Fruit fly (Drosophila melanogaster) whole organism, prepupa: ENCODE data around the gene CG8301.

Source experiments
- Blimp-1 ChIP-seq: fragments of 200-800 bp; sonication (Bioruptor generic); optimal IDR thresholded peaks from 3 replicates; lab custom pipeline; 2017; ENCODE audit warnings: missing biosample characterization, missing genetic modification characterization, mild to moderate bottlenecking, moderate library complexity, missing genetic modification reagents
- CG10631 ChIP-seq: fragments of 200-800 bp; sonication (Bioruptor generic); optimal IDR thresholded peaks from 2 replicates; lab custom pipeline; 2016; ENCODE audit warnings: missing biosample characterization, missing genetic modification characterization
- CG10669 ChIP-seq: fragments of 200-800 bp; sonication (Bioruptor generic); optimal IDR thresholded peaks from 3 replicates; lab custom pipeline; 2018; ENCODE audit warnings: missing biosample characterization, mild to moderate bottlenecking, missing genetic modification characterization, moderate library complexity
- CG11294 ChIP-seq: fragments of 200-800 bp; sonication (Bioruptor generic); IDR thresholded peaks from 2 replicates; pipeline ENCODE4 v1.3.6; 2022; ENCODE audit warnings: missing biosample characterization, missing genetic modification characterization
- CG11762 ChIP-seq: fragments of 200-800 bp; sonication (Bioruptor generic); optimal IDR thresholded peaks from 3 replicates; lab custom pipeline; 2016; ENCODE audit warnings: missing biosample characterization, missing genetic modification characterization; ENCODE audit not compliant: insufficient read depth
- CG11902 ChIP-seq: fragments of 200-800 bp; sonication (Bioruptor generic); optimal IDR thresholded peaks from 3 replicates; lab custom pipeline; 2016; ENCODE audit warnings: missing biosample characterization, missing genetic modification characterization
- CG15336 ChIP-seq: fragments of 200-800 bp; sonication (Bioruptor generic); IDR thresholded peaks from 2 replicates; pipeline ENCODE4 v1.3.6; 2022; ENCODE audit warnings: missing biosample characterization, missing genetic modification characterization
- CG1621 ChIP-seq: fragments of 200-800 bp; sonication (Bioruptor generic); optimal IDR thresholded peaks from 3 replicates; lab custom pipeline; 2018; ENCODE audit warnings: missing biosample characterization, mild to moderate bottlenecking, missing genetic modification characterization
- CG16779 ChIP-seq: fragments of 200-800 bp; sonication (Bioruptor generic); optimal IDR thresholded peaks from 3 replicates; lab custom pipeline; 2017; ENCODE audit warnings: missing biosample characterization, mild to moderate bottlenecking, missing genetic modification characterization
- CG3032 ChIP-seq: fragments of 200-800 bp; optimal IDR thresholded peaks from 2 replicates; lab custom pipeline; 2019; ENCODE audit warnings: missing biosample characterization, mild to moderate bottlenecking, missing genetic modification characterization, moderate library complexity
- CG34406 ChIP-seq: fragments of 200-800 bp; sonication (Bioruptor generic); optimal IDR thresholded peaks from 3 replicates; lab custom pipeline; 2016; ENCODE audit warnings: missing biosample characterization, missing genetic modification characterization
- CG3919 ChIP-seq: fragments of 200-800 bp; sonication (Bioruptor generic); optimal IDR thresholded peaks from 3 replicates; lab custom pipeline; 2016; ENCODE audit warnings: missing biosample characterization, missing genetic modification characterization
- CG4318 ChIP-seq: fragments of 200-800 bp; sonication (Bioruptor generic); optimal IDR thresholded peaks from 3 replicates; lab custom pipeline; 2017; ENCODE audit warnings: missing biosample characterization, mild to moderate bottlenecking, missing genetic modification characterization
- CG6276 ChIP-seq: fragments of 200-800 bp; sonication (Bioruptor generic); optimal IDR thresholded peaks from 2 replicates; lab custom pipeline; 2017; ENCODE audit warnings: missing biosample characterization, mild to moderate bottlenecking, missing genetic modification characterization
- CG6854 ChIP-seq: fragments of 200-800 bp; sonication (Bioruptor generic); optimal IDR thresholded peaks from 2 replicates; lab custom pipeline; 2017; ENCODE audit warnings: missing biosample characterization, mild to moderate bottlenecking, missing genetic modification characterization
- CG7368 ChIP-seq: fragments of 200-800 bp; sonication (Bioruptor generic); optimal IDR thresholded peaks from 3 replicates; lab custom pipeline; 2016; ENCODE audit warnings: missing biosample characterization, missing genetic modification characterization
- CG8119 ChIP-seq: fragments of 200-800 bp; sonication (Bioruptor generic); IDR thresholded peaks from 3 replicates; pipeline ENCODE4 v1.3.6; 2022; ENCODE audit warnings: missing biosample characterization, missing genetic modification characterization
- CG8319 ChIP-seq: fragments of 200-800 bp; sonication (Bioruptor generic); optimal IDR thresholded peaks from 3 replicates; lab custom pipeline; 2016; ENCODE audit warnings: missing biosample characterization, missing genetic modification characterization
- CG8632 ChIP-seq: fragments of 200-800 bp; sonication (Bioruptor generic); optimal IDR thresholded peaks from 3 replicates; lab custom pipeline; 2016; ENCODE audit warnings: missing biosample characterization, missing genetic modification characterization
- Eip75B ChIP-seq: fragments of 200-800 bp; sonication (Bioruptor generic); optimal IDR thresholded peaks from 3 replicates; lab custom pipeline; 2016; ENCODE audit warnings: missing biosample characterization, missing genetic modification characterization
- Eip78C ChIP-seq: fragments of 200-800 bp; sonication (Bioruptor generic); peaks from one replicate; lab custom pipeline; 2016; ENCODE audit warnings: missing biosample characterization, missing genetic modification characterization
- Eip93F ChIP-seq: fragments of 200-800 bp; sonication (Bioruptor generic); optimal IDR thresholded peaks from 2 replicates; lab custom pipeline; 2016; ENCODE audit warnings: missing biosample characterization, mild to moderate bottlenecking, missing genetic modification characterization
- Ets21C ChIP-seq: fragments of 200-800 bp; sonication (Bioruptor generic); optimal IDR thresholded peaks from 3 replicates; lab custom pipeline; 2016; ENCODE audit warnings: missing biosample characterization, missing genetic modification characterization
- Hr38 ChIP-seq: sonication (Bioruptor generic); optimal IDR thresholded peaks from 2 replicates; lab custom pipeline; 2016; ENCODE audit warnings: missing biosample characterization, missing genetic modification characterization
- Hr4 ChIP-seq: fragments of 200-800 bp; sonication (Bioruptor generic); optimal IDR thresholded peaks from 3 replicates; lab custom pipeline; 2016; ENCODE audit warnings: missing biosample characterization, missing genetic modification characterization
- Met ChIP-seq: fragments of 200-800 bp; sonication (Bioruptor generic); optimal IDR thresholded peaks from 3 replicates; lab custom pipeline; 2016; ENCODE audit warnings: missing biosample characterization, missing genetic modification characterization
- Smox ChIP-seq: fragments of 200-800 bp; sonication (Bioruptor generic); optimal IDR thresholded peaks from 3 replicates; lab custom pipeline; 2016; ENCODE audit warnings: missing biosample characterization, missing genetic modification characterization
- Sox102F ChIP-seq: fragments of 200-800 bp; sonication (Bioruptor generic); optimal IDR thresholded peaks from 2 replicates; lab custom pipeline; 2016; ENCODE audit warnings: missing biosample characterization, mild to moderate bottlenecking, missing genetic modification characterization
- cyc ChIP-seq: fragments of 200-800 bp; sonication (Bioruptor generic); optimal IDR thresholded peaks from 3 replicates; lab custom pipeline; 2016; ENCODE audit warnings: missing biosample characterization, missing genetic modification characterization
- dac ChIP-seq: fragments of 200-800 bp; sonication (Bioruptor generic); optimal IDR thresholded peaks from 2 replicates; lab custom pipeline; 2017; ENCODE audit warnings: missing biosample characterization, mild to moderate bottlenecking, missing genetic modification characterization
- eg ChIP-seq: fragments of 200-800 bp; sonication (Bioruptor generic); IDR thresholded peaks from 3 replicates; pipeline ENCODE4 v1.3.6; 2022; ENCODE audit warnings: missing biosample characterization, missing genetic modification characterization
- esn ChIP-seq: fragments of 200-800 bp; sonication (Bioruptor generic); optimal IDR thresholded peaks from 2 replicates; lab custom pipeline; 2016; ENCODE audit warnings: missing biosample characterization, mild to moderate bottlenecking, missing genetic modification characterization, moderate library complexity
- fd59A ChIP-seq: fragments of 200-800 bp; sonication (Bioruptor generic); optimal IDR thresholded peaks from 2 replicates; lab custom pipeline; 2017; ENCODE audit warnings: missing biosample characterization, mild to moderate bottlenecking, missing genetic modification characterization, missing genetic modification reagents
- fkh ChIP-seq: fragments of 200-800 bp; sonication (Bioruptor generic); optimal IDR thresholded peaks from 3 replicates; lab custom pipeline; 2017; ENCODE audit warnings: missing biosample characterization, mild to moderate bottlenecking, missing genetic modification characterization, moderate library complexity
- net ChIP-seq: fragments of 200-800 bp; sonication (Bioruptor generic); optimal IDR thresholded peaks from 3 replicates; lab custom pipeline; 2016; ENCODE audit warnings: missing biosample characterization, missing genetic modification characterization
- salr ChIP-seq, 2 experiments: fragments of 200-800 bp; sonication (Bioruptor generic); optimal IDR thresholded peaks; 3 replicates each; lab custom pipeline; 2016 to 2018; ENCODE audit warnings: missing biosample characterization in 2 of 2, missing genetic modification characterization in 2 of 2, mild to moderate bottlenecking in 1 of 2
- spab ChIP-seq: fragments of 200-800 bp; sonication (Bioruptor generic); optimal IDR thresholded peaks from 2 replicates; lab custom pipeline; 2017; ENCODE audit warnings: missing biosample characterization, mild to moderate bottlenecking, missing genetic modification characterization, missing genetic modification reagents
- ss ChIP-seq, 2 experiments: fragments of 200-800 bp; sonication (Bioruptor generic); optimal IDR thresholded peaks; 2 replicates in 1 of 2; 3 replicates in 1 of 2; lab custom pipeline; 2017 to 2018; ENCODE audit warnings: mild to moderate bottlenecking in 2 of 2, missing biosample characterization in 2 of 2, missing genetic modification characterization in 2 of 2, moderate library complexity in 1 of 2
- svp ChIP-seq: fragments of 200-800 bp; sonication (Bioruptor generic); peaks from one replicate; lab custom pipeline; 2016; ENCODE audit warnings: missing biosample characterization, missing genetic modification characterization
- topi ChIP-seq: fragments of 200-800 bp; sonication (Bioruptor generic); optimal IDR thresholded peaks from 3 replicates; lab custom pipeline; 2016; ENCODE audit warnings: missing biosample characterization, missing genetic modification characterization
- vri ChIP-seq: fragments of 200-800 bp; sonication (Bioruptor generic); optimal IDR thresholded peaks from 3 replicates; lab custom pipeline; 2016; ENCODE audit warnings: missing biosample characterization, mild to moderate bottlenecking, missing genetic modification characterization

Gene CG8301

DNA sequence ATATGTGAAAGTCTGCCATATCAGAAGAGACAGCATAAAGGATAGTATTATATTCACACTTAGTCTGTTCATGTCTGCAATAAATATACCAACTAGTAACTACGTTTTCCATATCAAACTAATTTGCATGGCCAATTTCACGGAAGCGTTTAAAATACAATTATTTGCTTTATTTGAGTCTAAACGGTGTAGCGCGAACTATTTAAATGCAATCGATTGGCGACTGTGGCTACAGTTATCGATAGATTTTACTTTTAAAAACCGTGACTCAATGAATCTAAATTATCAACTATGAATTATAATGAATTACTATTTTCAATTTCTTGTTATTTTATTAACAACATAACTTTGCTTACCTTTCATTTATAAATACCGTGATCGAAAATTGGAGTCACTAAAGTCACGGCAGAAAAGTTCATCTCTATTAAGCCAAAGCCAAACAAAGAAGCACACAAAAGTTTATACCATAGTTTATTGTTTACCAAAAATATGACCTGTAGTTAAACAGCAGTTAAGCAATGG is 45.8 kb downstream of the CG8301 start, which contains the start of the genes CG9427 and CG8319 (continued):
- TF ChIP-seq dac (GFP tag; lab: Kevin White, UChicago), result no peak
- TF ChIP-seq salr (GFP tag; optimal IDR thresholded peaks at IDR 0.05; lab: Kevin White, UChicago), result no peak
- TF ChIP-seq CG11762 (GFP tag; lab: Kevin White, UChicago), result no peak
- no peak for TF ChIP-seq CG8632
- peak; percentile 6 for TF ChIP-seq CG1621
- no peak for TF ChIP-seq Ets21C (GFP tag; lab: Kevin White, UChicago)
- TF ChIP-seq Met, result peak; percentile 63
- TF ChIP-seq CG10669 (GFP tag; lab: Kevin White, UChicago), result no peak

DNA sequence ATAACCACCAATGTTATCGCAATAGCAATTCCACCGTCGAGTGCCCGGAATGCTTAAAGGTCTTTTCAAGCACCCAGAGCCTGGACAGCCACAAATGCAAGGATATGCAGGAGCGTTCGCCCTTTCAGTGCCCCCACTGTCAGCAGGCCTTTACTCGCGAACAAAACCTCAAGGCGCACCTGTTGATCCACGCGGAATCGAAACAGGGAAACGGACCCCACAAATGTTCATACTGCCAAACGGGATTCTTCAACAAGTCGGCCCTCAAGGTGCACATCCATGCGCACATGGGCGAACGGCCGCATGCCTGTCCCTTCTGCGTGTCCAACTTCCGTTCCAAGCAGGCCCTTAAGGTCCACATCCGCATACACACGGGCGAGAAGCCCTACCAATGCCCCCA is 46.9 kb downstream of the CG8301 start:
- TF ChIP-seq CG8632 (no peak), eg (GFP tag; lab: Robert Waterston, UW) (0 out of 3 replicates have a peak, but pooled peaks have one; percentile 20), CG10669 (GFP tag; lab: Kevin White, UChicago) (no peak), CG4318 (no peak), Hr38 (GFP tag; lab: Kevin White, UChicago) (no peak)

DNA sequence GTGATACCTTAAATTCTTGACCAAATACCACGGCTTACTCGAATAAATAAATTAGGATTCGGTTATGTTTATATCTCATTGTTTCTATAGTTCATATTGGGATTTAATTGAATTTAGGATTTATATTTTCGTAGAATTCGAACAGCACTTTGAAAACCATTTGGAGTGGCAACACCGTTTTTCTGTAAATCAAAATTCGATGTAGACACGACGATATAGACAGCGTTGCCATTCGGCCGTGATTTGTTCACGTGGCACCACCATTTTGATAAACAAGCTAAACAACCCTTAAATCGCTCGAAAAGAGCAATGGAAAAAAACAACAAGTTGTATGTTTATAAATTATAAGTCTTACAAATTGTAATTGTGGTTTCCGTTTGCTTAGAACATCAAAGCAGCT is 47.5 kb downstream of the CG8301 start:
- TF ChIP-seq fd59A (GFP tag; lab: Kevin White, UChicago), result no peak
- no peak for TF ChIP-seq net (GFP tag; lab: Kevin White, UChicago)
- peak; percentile 32 for TF ChIP-seq Eip78C (GFP tag; lab: Kevin White, UChicago)
- TF ChIP-seq fkh (GFP tag; lab: Kevin White, UChicago), result peak; percentile 86

DNA sequence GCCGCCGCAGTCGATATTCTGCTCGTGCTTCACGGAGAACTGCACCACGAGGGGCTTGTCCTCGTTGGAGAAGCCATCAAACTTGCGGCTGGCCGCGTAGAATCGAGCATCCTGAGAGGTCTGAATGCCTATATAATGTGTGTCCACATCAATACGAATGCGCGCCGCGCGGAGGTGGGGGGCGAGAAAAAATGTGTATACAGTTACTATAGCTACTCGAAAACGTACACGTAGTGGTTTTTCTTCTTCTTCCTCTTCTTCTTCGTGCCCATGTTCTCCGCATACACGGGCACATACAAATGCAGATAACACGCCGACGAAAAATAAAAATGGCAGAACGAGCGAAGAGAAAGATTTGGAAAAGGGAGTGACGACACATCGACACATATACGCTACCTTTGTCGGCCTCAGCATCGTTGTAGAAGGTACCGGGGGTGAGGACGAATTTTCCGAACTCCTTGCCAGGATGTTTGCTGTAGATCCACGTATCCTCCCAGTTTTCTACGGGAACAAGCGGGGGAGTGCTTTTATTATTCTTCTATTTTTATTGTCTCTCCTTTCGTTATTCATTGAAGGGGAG is 49.0 kb downstream of the CG8301 start:
- TF ChIP-seq CG11902 (GFP tag; lab: Kevin White, UChicago) (no peak), CG8119 (no peak), vri (peak; percentile 10), esn (GFP tag; lab: Kevin White, UChicago) (no peak), ss (GFP tag; optimal IDR thresholded peaks at IDR 0.05; lab: Kevin White, UChicago) (peak in 1 of 2 experiments; percentile 8), Met (no peak), spab (GFP tag; lab: Kevin White, UChicago) (no peak), net (GFP tag; lab: Kevin White, UChicago) (no peak), cyc (no peak), Sox102F (GFP tag; lab: Kevin White, UChicago) (no peak), CG8632 (no peak), CG1621 (peak; percentile 0)

DNA sequence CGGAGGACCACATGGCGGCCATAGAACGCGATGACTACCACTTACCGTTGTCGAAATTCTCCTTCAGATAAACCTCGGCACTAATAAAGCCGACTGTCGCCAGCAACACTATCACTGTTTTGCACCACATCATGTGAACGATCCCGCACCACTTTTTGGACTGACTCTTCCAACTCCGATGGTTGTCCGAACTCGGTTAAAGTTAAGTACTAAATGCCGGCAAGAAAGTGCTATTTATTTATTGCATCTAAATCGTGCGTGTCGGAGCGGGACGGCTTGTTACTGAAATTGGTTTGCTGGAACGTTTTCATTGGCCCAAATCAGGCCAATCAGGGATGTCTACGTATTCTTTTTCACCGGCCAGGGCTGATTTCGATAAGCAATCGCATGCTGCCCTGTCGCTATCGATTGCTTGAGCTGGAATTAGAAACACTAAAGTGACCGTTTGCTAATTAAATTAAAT is 49.6 kb downstream of the CG8301 start, which contains the start of gene Calr:
Gene Calr, minus strand, starts transcription at position 219 of the 463 bp plus-strand sequence.
- TF ChIP-seq spab (GFP tag; lab: Kevin White, UChicago) (no peak), CG3032 (tag; lab: Kevin White, UChicago) (peak; percentile 4), Eip78C (GFP tag; lab: Kevin White, UChicago) (peak; percentile 87), ss (GFP tag; optimal IDR thresholded peaks at IDR 0.05; lab: Kevin White, UChicago) (no peak), Smox (GFP tag; lab: Kevin White, UChicago) (no peak), CG10631 (GFP tag; lab: Kevin White, UChicago) (no peak), CG11294 (no peak), esn (GFP tag; lab: Kevin White, UChicago) (peak; percentile 47), CG34406 (no peak), CG8319 (GFP tag; lab: Kevin White, UChicago) (no peak), CG15336 (GFP tag; lab: Robert Waterston, UW) (no peak), dac (GFP tag; lab: Kevin White, UChicago) (no peak), svp (peak; percentile 89), CG16779 (tag; lab: Kevin White, UChicago) (no peak), fkh (GFP tag; lab: Kevin White, UChicago) (peak; percentile 84), fd59A (GFP tag; lab: Kevin White, UChicago) (no peak), Blimp-1 (GFP tag; lab: Kevin White, UChicago) (no peak), CG6854 (GFP tag; lab: Kevin White, UChicago) (peak; percentile 85), CG11762 (GFP tag; lab: Kevin White, UChicago) (no peak), CG7368 (GFP tag; lab: Kevin White, UChicago) (peak; percentile 2), CG3919 (no peak), vri (peak; percentile 60), Sox102F (GFP tag; lab: Kevin White, UChicago) (no peak), CG6276 (GFP tag; lab: Kevin White, UChicago) (no peak), Eip75B (peak; percentile 57), Met (no peak), topi (peak; percentile 33), Hr4 (GFP tag; lab: Kevin White, UChicago) (no peak), Eip93F (GFP tag; lab: Kevin White, UChicago) (peak; percentile 50)
- TF ChIP-seq, all 60 proteins: peak for 11
